Fruit fly (Drosophila melanogaster): Measurements from ENCODE around the gene CG43630.

The CG43630 gene

dm6 chr3R:12676160-12676559 lies at the start of gene CG43630:
CG43630 (minus strand) TSS chr3R:12676260.
- TF ChIP-seq Myc (optimal IDR thresholded peaks at IDR 0.05) (no peak), h (optimal IDR thresholded peaks at IDR 0.05) (no peak), ttk (optimal IDR thresholded peaks at IDR 0.05) (no peak), Sin3A (optimal IDR thresholded peaks at IDR 0.05) (no peak), insv (optimal IDR thresholded peaks at IDR 0.05) (no peak), psq (optimal IDR thresholded peaks at IDR 0.05) (no peak)

DNA sequence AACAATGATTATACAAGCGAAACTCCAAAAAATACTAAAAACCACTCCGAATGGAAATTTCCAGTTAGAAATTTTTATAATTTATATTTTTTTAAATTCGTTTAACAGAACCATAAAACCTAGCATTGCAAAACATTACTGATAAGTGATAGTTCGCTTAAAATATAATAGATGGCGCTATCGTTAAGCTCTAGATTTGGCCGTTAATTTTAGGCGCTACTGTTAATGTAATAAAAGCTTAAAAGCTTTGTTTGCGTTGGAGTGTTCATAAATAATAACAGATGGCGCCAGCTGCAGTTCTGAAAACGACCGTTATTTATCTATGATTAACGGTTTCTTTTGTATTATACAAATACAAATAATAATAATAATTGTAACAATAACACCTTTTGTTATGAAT lies 47.7 kb upstream of the CG43630 start:
- TF ChIP-seq Sin3A (optimal IDR thresholded peaks at IDR 0.05) (no peak), ttk (optimal IDR thresholded peaks at IDR 0.05) (no peak), insv (optimal IDR thresholded peaks at IDR 0.05) (no peak), h (optimal IDR thresholded peaks at IDR 0.05) (no peak)

- TF ChIP-seq ttk (optimal IDR thresholded peaks at IDR 0.05): no peak
- TF ChIP-seq Sin3A (optimal IDR thresholded peaks at IDR 0.05): no peak
These were observed 46.4 kb upstream of the CG43630 start, which contains the start of gene Men for dm6 chr3R:12722392-12722914. Men (minus strand) TSS chr3R:12722442.

dm6 chr3R:12720344-12721200 lies 44.5 kb upstream of the CG43630 start:
- TF ChIP-seq psq (optimal IDR thresholded peaks at IDR 0.05): no peak
- TF ChIP-seq ttk (optimal IDR thresholded peaks at IDR 0.05): no peak
- TF ChIP-seq Sin3A (optimal IDR thresholded peaks at IDR 0.05): no peak
- TF ChIP-seq Myc (optimal IDR thresholded peaks at IDR 0.05): no peak
- no peak for TF ChIP-seq h (optimal IDR thresholded peaks at IDR 0.05)
- TF ChIP-seq insv (optimal IDR thresholded peaks at IDR 0.05): no peak

DNA sequence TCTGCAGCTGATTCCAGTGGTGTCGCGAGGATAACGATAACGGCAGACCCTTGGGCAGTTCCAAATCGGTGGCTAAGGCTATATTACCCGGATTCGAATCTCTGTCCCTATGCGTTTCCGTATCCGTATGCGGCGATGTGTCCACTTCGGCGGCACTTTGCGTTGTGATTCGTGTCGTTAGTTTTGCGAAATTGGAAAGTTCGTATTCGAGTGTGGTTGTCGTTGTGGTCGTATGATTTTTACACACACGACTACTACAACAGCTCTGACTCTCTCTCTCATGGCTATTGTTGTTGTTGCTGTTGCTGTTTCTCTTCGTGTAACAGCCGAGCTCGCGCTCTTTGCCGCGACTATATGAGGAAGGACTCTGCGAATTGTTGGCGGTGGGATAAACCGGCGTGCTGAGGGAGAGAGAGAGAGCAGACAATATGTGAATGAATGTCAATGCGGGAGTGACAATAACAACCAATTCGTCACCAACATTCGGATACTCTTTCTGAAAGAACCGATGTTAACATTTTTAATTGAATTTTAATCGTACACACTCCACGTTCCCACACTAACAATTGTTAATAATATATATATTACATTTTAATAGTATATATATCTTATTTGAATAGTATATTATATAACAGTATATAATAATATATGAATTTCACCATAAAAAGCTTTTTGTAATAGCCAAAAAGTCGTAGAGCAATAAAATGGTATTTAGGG lies 43.7 kb upstream of the CG43630 start:
- TF ChIP-seq Myc (optimal IDR thresholded peaks at IDR 0.05) (no peak), h (optimal IDR thresholded peaks at IDR 0.05) (no peak), Sin3A (optimal IDR thresholded peaks at IDR 0.05) (no peak), ttk (optimal IDR thresholded peaks at IDR 0.05) (no peak), insv (optimal IDR thresholded peaks at IDR 0.05) (no peak), psq (optimal IDR thresholded peaks at IDR 0.05) (no peak)

dm6 chr3R:12718536-12719033 lies 42.5 kb upstream of the CG43630 start:
- TF ChIP-seq psq (optimal IDR thresholded peaks at IDR 0.05): no peak

- TF ChIP-seq psq (optimal IDR thresholded peaks at IDR 0.05) (no peak), Myc (optimal IDR thresholded peaks at IDR 0.05) (no peak), h (optimal IDR thresholded peaks at IDR 0.05) (no peak), insv (optimal IDR thresholded peaks at IDR 0.05) (no peak), ttk (optimal IDR thresholded peaks at IDR 0.05) (no peak), Sin3A (optimal IDR thresholded peaks at IDR 0.05) (no peak)
These were observed 41.8 kb upstream of the CG43630 start for dm6 chr3R:12717588-12718535.

DNA sequence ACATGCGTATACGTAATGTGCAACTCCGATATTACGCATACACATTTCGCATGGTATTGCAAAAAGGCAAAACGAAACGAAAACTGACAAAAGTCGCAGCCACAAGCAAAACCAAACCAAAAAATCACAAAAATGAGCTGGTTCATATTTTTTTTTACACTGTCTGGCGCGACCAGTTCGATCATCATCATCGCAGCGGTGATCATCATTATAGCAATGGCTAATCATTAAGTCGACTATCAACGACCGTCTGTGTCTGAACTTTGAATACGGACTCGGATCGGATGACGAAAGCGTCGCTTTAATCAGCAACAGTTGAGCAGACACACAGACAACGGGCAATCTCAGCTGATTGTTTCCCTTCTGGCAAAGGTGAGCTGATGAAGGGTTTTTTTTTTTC lies 40.8 kb upstream of the CG43630 start:
- no peak for TF ChIP-seq Sin3A (optimal IDR thresholded peaks at IDR 0.05)
- no peak for TF ChIP-seq h (optimal IDR thresholded peaks at IDR 0.05)
- TF ChIP-seq ttk (optimal IDR thresholded peaks at IDR 0.05): no peak
- no peak for TF ChIP-seq psq (optimal IDR thresholded peaks at IDR 0.05)
- no peak for TF ChIP-seq insv (optimal IDR thresholded peaks at IDR 0.05)
- TF ChIP-seq Myc (optimal IDR thresholded peaks at IDR 0.05): no peak

DNA sequence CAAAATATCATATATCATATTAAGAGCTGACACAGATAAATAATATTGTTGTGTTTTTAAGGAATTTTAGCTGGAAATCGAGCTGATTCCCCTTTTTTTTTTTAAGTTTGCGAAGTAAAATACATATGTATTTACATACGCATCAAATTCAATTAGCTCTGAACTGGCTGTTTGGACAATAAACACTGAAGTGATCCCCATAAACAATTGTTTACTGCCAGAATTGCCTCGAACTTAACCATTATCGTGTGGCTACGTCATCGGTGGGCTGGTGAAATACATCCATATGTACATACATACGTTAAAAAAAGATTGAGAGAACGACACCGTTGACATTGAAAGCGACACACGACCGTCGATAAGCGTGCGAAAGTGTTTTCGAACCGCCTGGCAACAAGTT lies 40.2 kb upstream of the CG43630 start:
- TF ChIP-seq ttk (optimal IDR thresholded peaks at IDR 0.05): no peak
- TF ChIP-seq Myc (optimal IDR thresholded peaks at IDR 0.05): no peak
- no peak for TF ChIP-seq Sin3A (optimal IDR thresholded peaks at IDR 0.05)
- TF ChIP-seq h (optimal IDR thresholded peaks at IDR 0.05): no peak
- no peak for TF ChIP-seq insv (optimal IDR thresholded peaks at IDR 0.05)
- TF ChIP-seq psq (optimal IDR thresholded peaks at IDR 0.05): no peak

- TF ChIP-seq Myc (optimal IDR thresholded peaks at IDR 0.05) (no peak), insv (optimal IDR thresholded peaks at IDR 0.05) (no peak), ttk (optimal IDR thresholded peaks at IDR 0.05) (no peak), h (optimal IDR thresholded peaks at IDR 0.05) (no peak), Sin3A (optimal IDR thresholded peaks at IDR 0.05) (no peak), psq (optimal IDR thresholded peaks at IDR 0.05) (no peak)
These were observed 39.2 kb upstream of the CG43630 start for dm6 chr3R:12715253-12715652.
